Worm (Caenorhabditis elegans): ENCODE measurements around the gene srv-3.

ce11 chrV:19708849-19709248 is at the start of gene srv-3:
- TF ChIP-seq nhr-11 (tag; optimal IDR thresholded peaks at IDR 0.05) (no peak), sox-4 (tag; optimal IDR thresholded peaks at IDR 0.05) (no peak), pqm-1 (tag; optimal IDR thresholded peaks at IDR 0.05) (no peak), skn-1 (tag; optimal IDR thresholded peaks at IDR 0.05) (no peak), hpl-2 (GFP tag; optimal IDR thresholded peaks at IDR 0.05) (no peak), rnt-1 (tag; optimal IDR thresholded peaks at IDR 0.05) (no peak), nhr-47 (tag; optimal IDR thresholded peaks at IDR 0.05) (no peak), nhr-77 (tag; optimal IDR thresholded peaks at IDR 0.05) (no peak), lin-35 (GFP tag; optimal IDR thresholded peaks at IDR 0.05) (no peak), nhr-90 (tag; optimal IDR thresholded peaks at IDR 0.05; ENCODE audit: poor library complexity) (no peak), zag-1 (tag; optimal IDR thresholded peaks at IDR 0.05) (no peak), nhr-76 (tag; optimal IDR thresholded peaks at IDR 0.05) (no peak), mdl-1 (tag; optimal IDR thresholded peaks at IDR 0.05) (no peak)
